Worm (Caenorhabditis elegans) whole organism, early embryonic: ENCODE results near the gene cest-30.

Source experiments
- B0310.2 ChIP-seq: sonication (generic microtip); optimal IDR thresholded peaks from 2 replicates; lab custom pipeline; 2016; ENCODE audit warnings: mild to moderate bottlenecking, missing genetic modification characterization, missing compliant biosample characterization
- F13C5.2 ChIP-seq: sonication (generic microtip); optimal IDR thresholded peaks from 2 replicates; lab custom pipeline; 2017; ENCODE audit warnings: mild to moderate bottlenecking, missing genetic modification characterization, inconsistent platforms, missing compliant biosample characterization
- ama-1 ChIP-seq: fragments of 150-350 bp; optimal IDR thresholded peaks from 2 replicates; lab custom pipeline; 2014
- ceh-36 ChIP-seq: sonication (generic microtip); optimal IDR thresholded peaks from 2 replicates; lab custom pipeline; 2016; ENCODE audit warnings: missing genetic modification characterization, inconsistent platforms, missing compliant biosample characterization
- ets-7 ChIP-seq: sonication (generic microtip); optimal IDR thresholded peaks from 2 replicates; lab custom pipeline; 2016; ENCODE audit warnings: missing genotype, missing genetic modification characterization, missing compliant biosample characterization
- flt-1 ChIP-seq: fragments of 200-800 bp; sonication (Bioruptor generic); IDR thresholded peaks from 2 replicates; pipeline ENCODE4 v1.3.6; 2022; ENCODE audit warnings: missing genetic modification characterization, missing compliant biosample characterization
- hmbx-1 ChIP-seq: sonication (generic microtip); optimal IDR thresholded peaks from 2 replicates; lab custom pipeline; 2016; ENCODE audit warnings: mild to moderate bottlenecking, missing genetic modification characterization, missing compliant biosample characterization
- hnd-1 ChIP-seq: sonication (generic microtip); optimal IDR thresholded peaks from 2 replicates; lab custom pipeline; 2016; ENCODE audit warnings: missing genetic modification characterization, missing compliant biosample characterization
- pes-1 ChIP-seq: fragments of 200-800 bp; sonication (Bioruptor generic); IDR thresholded peaks from 2 replicates; pipeline ENCODE4 v1.3.6; 2022; ENCODE audit warnings: missing genetic modification reagents, missing genetic modification characterization, missing compliant biosample characterization
- scrt-1 ChIP-seq: fragments of 200-800 bp; sonication (Bioruptor generic); IDR thresholded peaks from 2 replicates; pipeline ENCODE4 v1.3.6; 2022; ENCODE audit warnings: missing genetic modification characterization, missing compliant biosample characterization
- sea-1 ChIP-seq: fragments of 200-800 bp; sonication (Bioruptor generic); conservative IDR thresholded peaks from 2 replicates; pipeline ENCODE4 v1.3.6; 2022; ENCODE audit warnings: missing genetic modification characterization, missing compliant biosample characterization
- tbx-11 ChIP-seq: fragments of 200-800 bp; sonication (Bioruptor generic); IDR thresholded peaks from 2 replicates; pipeline ENCODE4 v1.3.6; 2022; ENCODE audit warnings: missing genetic modification characterization, missing compliant biosample characterization
- tbx-37 ChIP-seq: fragments of 200-800 bp; sonication (Bioruptor generic); conservative IDR thresholded peaks from 2 replicates; pipeline ENCODE4 v1.3.6; 2022; ENCODE audit warnings: missing genetic modification reagents, missing genetic modification characterization, missing compliant biosample characterization
- tra-4 ChIP-seq: sonication (generic microtip); optimal IDR thresholded peaks from 2 replicates; lab custom pipeline; 2017; ENCODE audit warnings: missing genetic modification characterization, missing compliant biosample characterization

DNA sequence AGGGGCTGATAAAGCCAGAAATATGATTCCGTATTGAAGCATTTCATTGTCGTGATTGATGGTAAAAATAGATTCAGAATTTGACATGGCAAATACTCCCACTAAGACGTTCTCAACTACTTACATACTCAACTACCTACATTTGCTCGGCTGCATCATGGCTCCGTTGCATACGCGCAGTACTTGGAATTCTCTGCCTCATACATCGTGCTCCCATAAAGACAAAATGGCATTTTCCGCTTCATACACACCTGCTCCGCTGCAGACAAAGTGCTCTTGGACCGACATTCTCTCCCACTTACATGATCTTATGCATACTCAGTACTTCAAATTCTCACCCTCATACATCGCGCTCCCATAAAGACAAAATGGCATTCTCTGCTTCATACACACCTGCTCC lies 2.7 kb upstream of the cest-30 start, which contains the start of the genes srt-69 and B0238.12:
- no peak for TF ChIP-seq ama-1 (lab: Kevin White, UChicago)
- TF ChIP-seq tra-4, result no peak
- no peak for TF ChIP-seq hmbx-1 (tag; lab: Kevin White, UChicago)
- no peak for TF ChIP-seq scrt-1 (GFP tag; lab: Robert Waterston, UW)
- TF ChIP-seq tbx-11 (GFP tag; lab: Robert Waterston, UW), result no peak
- no peak for TF ChIP-seq hnd-1 (tag; lab: Kevin White, UChicago)
- no peak for TF ChIP-seq tbx-37 (GFP tag; lab: Robert Waterston, UW)
- TF ChIP-seq pes-1 (GFP tag; lab: Robert Waterston, UW), result no peak
- TF ChIP-seq sea-1 (GFP tag; lab: Robert Waterston, UW), result no peak
- no peak for TF ChIP-seq ets-7 (tag; lab: Kevin White, UChicago)
- no peak for TF ChIP-seq ceh-36 (tag; lab: Kevin White, UChicago)
- TF ChIP-seq B0310.2 (tag; lab: Kevin White, UChicago), result no peak
- TF ChIP-seq F13C5.2, result no peak
- TF ChIP-seq flt-1, result no peak
